ENCODE assay signal across 6 worm cellular contexts in the genomic region with DNA sequence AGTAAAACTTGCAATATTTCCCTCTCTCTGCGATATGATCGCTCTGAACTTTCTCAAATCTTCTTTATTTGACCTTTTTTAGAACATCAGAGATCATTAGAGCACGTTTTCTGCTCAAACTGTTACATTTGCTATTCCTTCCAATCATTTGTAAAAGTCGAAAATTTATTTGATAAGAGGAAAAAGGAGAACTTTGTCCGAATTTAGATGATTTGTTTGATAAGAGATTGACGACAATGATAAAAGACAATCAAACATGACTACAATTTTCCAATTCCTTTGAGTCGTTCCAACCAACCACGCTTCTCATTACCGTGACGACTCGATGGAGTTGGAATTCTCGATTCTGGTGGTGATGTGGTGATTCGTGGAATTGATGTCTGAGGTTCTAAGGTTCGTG.
TF ChIP-seq lines count a peak whose summit lies in the region.

No protein-coding gene starts in this region.

TF ChIP-seq in whole organism, L1 larva, 84 proteins besides CTCF, POLR2A, EP300 and RAD21:
- TF ChIP-seq elt-2 (tag; optimal IDR thresholded peaks at IDR 0.05; lab: Kevin White, UChicago) (peak; percentile 51), sup-37 (GFP tag; optimal IDR thresholded peaks at IDR 0.05; lab: Kevin White, UChicago) (no peak)

TF ChIP-seq in whole organism, L2 larva, 48 proteins besides CTCF, POLR2A, EP300 and RAD21:
- peak; percentile 39 for TF ChIP-seq crh-2 (tag; optimal IDR thresholded peaks at IDR 0.05; lab: Kevin White, UChicago)
- peak; percentile 60 for TF ChIP-seq fos-1 (tag; optimal IDR thresholded peaks at IDR 0.05; lab: Kevin White, UChicago)
- TF ChIP-seq nhr-23 (tag; optimal IDR thresholded peaks at IDR 0.05; lab: Kevin White, UChicago), result no peak
- no peak for TF ChIP-seq unc-62 (GFP tag; optimal IDR thresholded peaks at IDR 0.05; lab: Kevin White, UChicago)
- no peak for TF ChIP-seq lin-39 (tag; optimal IDR thresholded peaks at IDR 0.05; lab: Kevin White, UChicago)
- TF ChIP-seq egl-27 (tag; optimal IDR thresholded peaks at IDR 0.05; lab: Kevin White, UChicago), result no peak
- TF ChIP-seq nhr-12 (tag; optimal IDR thresholded peaks at IDR 0.05; lab: Kevin White, UChicago), result no peak
- peak; percentile 44 for TF ChIP-seq sma-9 (GFP tag; optimal IDR thresholded peaks at IDR 0.05; lab: Kevin White, UChicago)
- TF ChIP-seq sma-9 (tag; optimal IDR thresholded peaks at IDR 0.05; lab: Kevin White, UChicago), result no peak
- TF ChIP-seq C34F6.9 (tag; optimal IDR thresholded peaks at IDR 0.05; lab: Kevin White, UChicago), result no peak
- TF ChIP-seq nhr-21 (tag; optimal IDR thresholded peaks at IDR 0.05; lab: Kevin White, UChicago), result no peak

TF ChIP-seq in whole organism, L3 larva, 47 proteins besides CTCF, POLR2A, EP300 and RAD21:
- TF ChIP-seq ceh-9 (tag; optimal IDR thresholded peaks at IDR 0.05; lab: Kevin White, UChicago) (no peak), nhr-12 (tag; optimal IDR thresholded peaks at IDR 0.05; lab: Kevin White, UChicago) (no peak), ceh-16 (tag; optimal IDR thresholded peaks at IDR 0.05; lab: Kevin White, UChicago) (no peak), pha-4 (tag; optimal IDR thresholded peaks at IDR 0.05; lab: Kevin White, UChicago) (peak; percentile 44), egl-5 (tag; optimal IDR thresholded peaks at IDR 0.05; lab: Kevin White, UChicago) (no peak), nhr-11 (tag; optimal IDR thresholded peaks at IDR 0.05; lab: Kevin White, UChicago) (no peak), eor-1 (tag; optimal IDR thresholded peaks at IDR 0.05; lab: Kevin White, UChicago) (no peak), ceh-82 (tag; optimal IDR thresholded peaks at IDR 0.05; lab: Kevin White, UChicago) (no peak), lin-15B (tag; optimal IDR thresholded peaks at IDR 0.05; lab: Kevin White, UChicago) (no peak), nhr-25 (tag; optimal IDR thresholded peaks at IDR 0.05; lab: Kevin White, UChicago) (no peak), unc-39 (tag; optimal IDR thresholded peaks at IDR 0.05; lab: Kevin White, UChicago) (no peak), R02D3.7 (tag; optimal IDR thresholded peaks at IDR 0.05; lab: Kevin White, UChicago) (no peak), nhr-76 (tag; optimal IDR thresholded peaks at IDR 0.05; lab: Kevin White, UChicago) (no peak), lin-39 (tag; optimal IDR thresholded peaks at IDR 0.05; lab: Kevin White, UChicago) (no peak), skn-1 (tag; optimal IDR thresholded peaks at IDR 0.05; lab: Kevin White, UChicago) (no peak), elt-2 (tag; optimal IDR thresholded peaks at IDR 0.05; lab: Kevin White, UChicago) (peak; percentile 90), ZK546.5 (tag; optimal IDR thresholded peaks at IDR 0.05; lab: Kevin White, UChicago) (no peak), pqm-1 (tag; optimal IDR thresholded peaks at IDR 0.05; lab: Kevin White, UChicago) (peak; percentile 90), jun-1 (tag; optimal IDR thresholded peaks at IDR 0.05; lab: Kevin White, UChicago) (peak; percentile 1), nfya-1 (tag; optimal IDR thresholded peaks at IDR 0.05; lab: Kevin White, UChicago; ENCODE audit: insufficient read depth) (no peak)

TF ChIP-seq in whole organism, L4 larva, 104 proteins besides CTCF, POLR2A, EP300 and RAD21 (continues in another document):
- TF ChIP-seq nhr-76 (tag; optimal IDR thresholded peaks at IDR 0.05; lab: Kevin White, UChicago) (no peak), unc-62 (GFP tag; optimal IDR thresholded peaks at IDR 0.05 in 1 of 2; lab: Kevin White, UChicago) (no peak), unc-62 (tag; optimal IDR thresholded peaks at IDR 0.05; lab: Kevin White, UChicago) (no peak), F37D6.2 (tag; optimal IDR thresholded peaks at IDR 0.05; lab: Kevin White, UChicago) (no peak), daf-16 (GFP tag; optimal IDR thresholded peaks at IDR 0.05; lab: Kevin White, UChicago) (no peak), daf-16 (tag; optimal IDR thresholded peaks at IDR 0.05; lab: Kevin White, UChicago) (peak; percentile 56), mep-1 (tag; optimal IDR thresholded peaks at IDR 0.05; lab: Kevin White, UChicago) (peak; percentile 22), php-3 (GFP tag; IDR thresholded peaks at IDR 0.05; lab: Robert Waterston, UW) (peak; percentile 54; the same call in 1 of the 2 replicates), unc-130 (GFP tag; optimal IDR thresholded peaks at IDR 0.05; lab: Kevin White, UChicago) (no peak), dmd-6 (GFP tag; IDR thresholded peaks at IDR 0.05; lab: Robert Waterston, UW) (peak; percentile 67), Y105C5A.15 (GFP tag; IDR thresholded peaks at IDR 0.05; lab: Robert Waterston, UW) (no peak), daf-8 (GFP tag; IDR thresholded peaks at IDR 0.05; lab: Robert Waterston, UW) (no peak), rbr-2 (tag; optimal IDR thresholded peaks at IDR 0.05; lab: Kevin White, UChicago) (no peak), pha-4 (GFP tag; IDR thresholded peaks at IDR 0.05; lab: Robert Waterston, UW) (no peak), pha-4 (tag; optimal IDR thresholded peaks at IDR 0.05; lab: Kevin White, UChicago) (no peak), ama-1 (optimal IDR thresholded peaks at IDR 0.05; lab: Kevin White, UChicago) (no peak), dve-1 (tag; optimal IDR thresholded peaks at IDR 0.05; lab: Kevin White, UChicago; ENCODE audit: insufficient read depth) (peak; percentile 72), T20F7.1 (GFP tag; optimal IDR thresholded peaks at IDR 0.05; lab: Kevin White, UChicago) (peak; percentile 12), hlh-11 (tag; optimal IDR thresholded peaks at IDR 0.05; lab: Kevin White, UChicago) (peak; percentile 38), aha-1 (tag; lab: Kevin White, UChicago) (peak; percentile 1)

TF ChIP-seq in whole organism, late embryonic, 69 proteins besides CTCF, POLR2A, EP300 and RAD21:
- TF ChIP-seq ceh-30 (tag; optimal IDR thresholded peaks at IDR 0.05; lab: Kevin White, UChicago) (no peak), elt-2 (tag; optimal IDR thresholded peaks at IDR 0.05; lab: Kevin White, UChicago) (peak; percentile 20)

TF ChIP-seq in whole organism, young adult, 124 proteins besides CTCF, POLR2A, EP300 and RAD21:
- TF ChIP-seq tlf-1 (GFP tag; optimal IDR thresholded peaks at IDR 0.05; lab: Kevin White, UChicago) (no peak), nhr-80 (tag; optimal IDR thresholded peaks at IDR 0.05; lab: Kevin White, UChicago) (peak; percentile 61), hmg-20 (GFP tag; IDR thresholded peaks at IDR 0.05; lab: Robert Waterston, UW) (no peak), F37B4.10 (GFP tag; IDR thresholded peaks at IDR 0.05; lab: Robert Waterston, UW) (no peak), ccch-3 (GFP tag; optimal IDR thresholded peaks at IDR 0.05; lab: Kevin White, UChicago) (no peak)
